Worm (Caenorhabditis elegans): ENCODE measurements around the gene BE10.1.
A peak's percentile ranks its signal among the peaks of the same experiment; 100 is the strongest.

The BE10.1 gene

ce11 chrIII:12750831-12751230, 38.5 kb downstream of the BE10.1 start, which contains the start of the genes irld-60 and irld-20:
irld-60 (minus strand) TSS chrIII:12750931.
irld-20 (plus strand) TSS chrIII:12751109.
- TF ChIP-seq nhr-11 (tag; optimal IDR thresholded peaks at IDR 0.05): no peak
- TF ChIP-seq hlh-13 (GFP tag; optimal IDR thresholded peaks at IDR 0.05): no peak
- TF ChIP-seq ceh-2 (tag; optimal IDR thresholded peaks at IDR 0.05): no peak
- no peak for TF ChIP-seq hlh-6 (tag; optimal IDR thresholded peaks at IDR 0.05)
- no peak for TF ChIP-seq elt-4 (tag; optimal IDR thresholded peaks at IDR 0.05)
- no peak for TF ChIP-seq elt-2 (tag; optimal IDR thresholded peaks at IDR 0.05)
- TF ChIP-seq sox-4 (tag; optimal IDR thresholded peaks at IDR 0.05): no peak
- no peak for TF ChIP-seq pax-1 (tag; optimal IDR thresholded peaks at IDR 0.05)
- no peak for TF ChIP-seq tbx-2 (tag; optimal IDR thresholded peaks at IDR 0.05)
- TF ChIP-seq Y22D7AL.16 (tag; optimal IDR thresholded peaks at IDR 0.05): no peak
- no peak for TF ChIP-seq pag-3 (tag; optimal IDR thresholded peaks at IDR 0.05; ENCODE audit: borderline replicate concordance)
- no peak for TF ChIP-seq tbx-7 (tag; optimal IDR thresholded peaks at IDR 0.05)
- no peak for TF ChIP-seq ceh-6 (GFP tag; optimal IDR thresholded peaks at IDR 0.05)
- no peak for TF ChIP-seq sdc-2 (tag; optimal IDR thresholded peaks at IDR 0.05)
- TF ChIP-seq hlh-30 (tag; optimal IDR thresholded peaks at IDR 0.05; ENCODE audit: insufficient read depth): no peak
- no peak for TF ChIP-seq ceh-24 (tag; optimal IDR thresholded peaks at IDR 0.05)
- TF ChIP-seq ztf-16 (tag; optimal IDR thresholded peaks at IDR 0.05): no peak
- no peak for TF ChIP-seq hlh-8 (tag; optimal IDR thresholded peaks at IDR 0.05)

- TF ChIP-seq fax-1 (tag; optimal IDR thresholded peaks at IDR 0.05) (no peak), K02D7.2 (tag; optimal IDR thresholded peaks at IDR 0.05) (no peak), nfya-1 (tag; optimal IDR thresholded peaks at IDR 0.05) (no peak), ztf-16 (tag; optimal IDR thresholded peaks at IDR 0.05) (no peak), lin-11 (tag; optimal IDR thresholded peaks at IDR 0.05) (no peak), hlh-8 (tag; optimal IDR thresholded peaks at IDR 0.05) (no peak), sox-2 (GFP tag; IDR thresholded peaks at IDR 0.05) (no peak)
Observed at ce11 chrIII:12746369-12746855, 42.9 kb downstream of the BE10.1 start, which contains the start of gene Y111B2A.21. Y111B2A.21 (plus strand) TSS chrIII:12746419.

DNA sequence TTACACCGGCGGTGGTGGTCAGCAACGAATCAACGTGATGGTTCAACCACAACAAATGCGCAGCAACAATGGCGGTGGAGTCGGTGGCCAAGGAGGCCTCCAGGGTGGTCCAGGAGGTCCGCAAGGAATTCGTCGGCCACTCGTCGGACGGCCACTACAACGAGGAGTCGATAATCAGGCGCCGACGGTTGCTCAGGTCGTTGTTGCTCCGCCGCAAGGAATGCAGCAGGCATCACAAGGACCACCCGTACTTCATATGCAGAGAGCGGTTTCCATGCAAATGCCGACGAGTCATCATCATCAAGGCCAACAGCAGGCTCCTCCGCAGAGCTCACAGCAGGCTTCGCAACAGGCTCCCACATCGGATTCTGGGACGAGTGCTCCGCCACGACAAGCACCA, 45.8 kb downstream of the BE10.1 start:
- TF ChIP-seq nfya-1 (tag; optimal IDR thresholded peaks at IDR 0.05) (no peak), C38D4.7 (GFP tag; optimal IDR thresholded peaks at IDR 0.05) (no peak), tbx-2 (tag; optimal IDR thresholded peaks at IDR 0.05) (no peak), ztf-16 (tag; optimal IDR thresholded peaks at IDR 0.05) (no peak)

- TF ChIP-seq nfya-1 (tag; optimal IDR thresholded peaks at IDR 0.05): peak; percentile 70
- TF ChIP-seq ceh-30 (tag; optimal IDR thresholded peaks at IDR 0.05): no peak
Observed at ce11 chrIII:12740313-12740712, 49.0 kb downstream of the BE10.1 start.

ce11 chrIII:12738935-12739334, 50.4 kb downstream of the BE10.1 start:
- TF ChIP-seq ceh-18 (tag; optimal IDR thresholded peaks at IDR 0.05): no peak

All from whole organism, late embryonic.